Comparison of ENCODE assay signal across 2 fruit fly cellular contexts in the genomic region with DNA sequence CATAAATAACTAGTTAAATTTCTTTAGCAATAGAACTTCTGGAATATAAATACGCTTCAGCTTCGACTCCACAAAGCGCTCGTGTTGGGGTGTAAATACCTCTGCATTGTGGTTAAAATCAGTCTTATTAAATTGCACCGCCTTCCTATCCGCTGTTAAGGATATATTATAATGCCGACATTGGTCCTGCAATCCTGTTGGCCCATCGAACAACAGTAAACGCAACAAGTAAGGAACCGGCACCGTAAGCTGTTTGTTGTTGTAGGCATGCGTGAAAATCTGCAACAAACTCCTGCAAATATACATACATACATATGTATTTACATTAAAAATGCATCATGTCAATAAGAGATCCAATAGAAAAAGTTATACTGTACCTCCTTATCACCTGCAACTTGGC.
A peak's percentile ranks its signal among the peaks of the same experiment; 100 is the strongest.
TF ChIP-seq lines count a peak whose summit lies in the region.

No protein-coding gene starts in this region.

- TF ChIP-seq CTCF in whole organism, embryonic (GFP tag; optimal IDR thresholded peaks at IDR 0.05; lab: Kevin White, UChicago), result no peak

TF ChIP-seq in whole organism, embryonic, 481 proteins besides CTCF, POLR2A, EP300 and RAD21:
- TF ChIP-seq CG11695 (GFP tag; IDR thresholded peaks at IDR 0.05; lab: Robert Waterston, UW) (no peak), YL-1 (GFP tag; optimal IDR thresholded peaks at IDR 0.05; lab: Kevin White, UChicago) (peak; percentile 35), CG4328 (GFP tag; optimal IDR thresholded peaks at IDR 0.05; lab: Kevin White, UChicago) (no peak), ewg (GFP tag; optimal IDR thresholded peaks at IDR 0.05; lab: Kevin White, UChicago) (peak; percentile 6), CG12942 (GFP tag; optimal IDR thresholded peaks at IDR 0.05; lab: Kevin White, UChicago) (no peak), CG4360 (GFP tag; IDR thresholded peaks at IDR 0.05; lab: Robert Waterston, UW) (peak; percentile 42; the same call in 1 of the 2 replicates), pb (GFP tag; optimal IDR thresholded peaks at IDR 0.05; lab: Kevin White, UChicago) (no peak), sens (GFP tag; lab: Kevin White, UChicago) (peak; percentile 31), Meics (GFP tag; optimal IDR thresholded peaks at IDR 0.05; lab: Kevin White, UChicago) (peak; percentile 8), Awh (GFP tag; IDR thresholded peaks at IDR 0.05; lab: Robert Waterston, UW) (no peak), Elba2 (GFP tag; optimal IDR thresholded peaks at IDR 0.05; lab: Kevin White, UChicago) (peak; percentile 15), scrt (GFP tag; optimal IDR thresholded peaks at IDR 0.05; lab: Kevin White, UChicago) (peak; percentile 95), Dip3 (GFP tag; optimal IDR thresholded peaks at IDR 0.05; lab: Kevin White, UChicago) (no peak), CG16815 (GFP tag; optimal IDR thresholded peaks at IDR 0.05; lab: Kevin White, UChicago) (no peak), Med (GFP tag; lab: Kevin White, UChicago) (peak; percentile 1)

TF ChIP-seq in whole organism, prepupa, 60 proteins besides CTCF, POLR2A, EP300 and RAD21:
- TF ChIP-seq CG8119 (GFP tag; IDR thresholded peaks at IDR 0.05; lab: Robert Waterston, UW), result no peak
- no peak for TF ChIP-seq Sox14 (GFP tag; optimal IDR thresholded peaks at IDR 0.05; lab: Kevin White, UChicago)
- no peak for TF ChIP-seq CG16779 (tag; optimal IDR thresholded peaks at IDR 0.05; lab: Kevin White, UChicago)
- peak; percentile 1 for TF ChIP-seq Met (GFP tag; optimal IDR thresholded peaks at IDR 0.05; lab: Kevin White, UChicago)
- peak; percentile 18 for TF ChIP-seq CG6792 (GFP tag; optimal IDR thresholded peaks at IDR 0.05; lab: Kevin White, UChicago)
- peak; percentile 20 for TF ChIP-seq Eip78C (GFP tag; lab: Kevin White, UChicago)
- no peak for TF ChIP-seq Sox102F (GFP tag; optimal IDR thresholded peaks at IDR 0.05; lab: Kevin White, UChicago)
- no peak for TF ChIP-seq CG4318 (GFP tag; optimal IDR thresholded peaks at IDR 0.05; lab: Kevin White, UChicago)
- TF ChIP-seq CG31627 (GFP tag; optimal IDR thresholded peaks at IDR 0.05; lab: Kevin White, UChicago), result no peak
